Worm (Caenorhabditis elegans) whole organism, L1 larva: ENCODE results near the gene haf-8.
A peak's percentile ranks its signal among the peaks of the same experiment; 100 is the strongest.

ENCODE experiments used
- C04F5.9 ChIP-seq: sonication (generic microtip); optimal IDR thresholded peaks from 2 replicates; lab custom pipeline; 2016; ENCODE audit warnings: missing genetic modification characterization, missing compliant biosample characterization
- C16A3.4 ChIP-seq: fragments of 150-350 bp; optimal IDR thresholded peaks from 2 replicates; lab custom pipeline; 2014; ENCODE audit warnings: missing biosample characterization, missing genetic modification characterization
- C34B4.2 ChIP-seq: sonication (generic microtip); optimal IDR thresholded peaks from 2 replicates; lab custom pipeline; 2017; ENCODE audit warnings: mild to moderate bottlenecking, missing genetic modification characterization, missing compliant biosample characterization
- F16B12.6 ChIP-seq: fragments of 150-350 bp; optimal IDR thresholded peaks from 2 replicates; lab custom pipeline; 2014; ENCODE audit warnings: missing biosample characterization, missing genetic modification characterization
- Y116A8C.19 ChIP-seq: sonication (generic microtip); optimal IDR thresholded peaks from 2 replicates; lab custom pipeline; 2016; ENCODE audit warnings: missing compliant biosample characterization, missing genetic modification characterization, borderline replicate concordance
- aha-1 ChIP-seq: fragments of 150-350 bp; optimal IDR thresholded peaks from 2 replicates; lab custom pipeline; 2014; ENCODE audit warnings: missing biosample characterization, missing genetic modification characterization
- ama-1 ChIP-seq: fragments of 150-350 bp; optimal IDR thresholded peaks from 2 replicates; lab custom pipeline; 2014
- blmp-1 ChIP-seq: fragments of 150-350 bp; optimal IDR thresholded peaks from 2 replicates; lab custom pipeline; 2014; ENCODE audit warnings: missing biosample characterization, missing genetic modification characterization
- ceh-8 ChIP-seq: fragments of 200-800 bp; sonication (Bioruptor generic); optimal IDR thresholded peaks from 2 replicates; lab custom pipeline; 2018; ENCODE audit warnings: mild to moderate bottlenecking, missing genetic modification characterization, moderate library complexity, missing compliant biosample characterization
- ceh-90 ChIP-seq: sonication (generic microtip); optimal IDR thresholded peaks from 2 replicates; lab custom pipeline; 2016; ENCODE audit warnings: missing genetic modification characterization, missing compliant biosample characterization
- dpl-1 ChIP-seq, 3 experiments: fragments of 150-350 bp in 2 of 3; sonication (generic microtip) in 1 of 3; optimal IDR thresholded peaks; 2 replicates each; lab custom pipeline; 2014 to 2017; ENCODE audit warnings: missing biosample characterization in 3 of 3, missing genetic modification characterization in 3 of 3, missing genetic modification reagents in 3 of 3
- dsc-1 ChIP-seq: sonication (generic microtip); optimal IDR thresholded peaks from 2 replicates; lab custom pipeline; 2016; ENCODE audit warnings: mild to moderate bottlenecking, missing genetic modification characterization, missing compliant biosample characterization
- efl-1 ChIP-seq, 4 experiments: fragments of 150-350 bp; optimal IDR thresholded peaks in 3 of 4; peaks in 1 of 4; 1 replicate in 1 of 4; 2 replicates in 3 of 4; lab custom pipeline; 2014; ENCODE audit warnings: missing biosample characterization in 2 of 4, missing genetic modification characterization in 2 of 4, missing genetic modification reagents in 2 of 4
- egl-13 ChIP-seq: sonication (generic microtip); optimal IDR thresholded peaks from 2 replicates; lab custom pipeline; 2016; ENCODE audit warnings: missing genotype, missing genetic modification reagents, missing genetic modification characterization, missing compliant biosample characterization
- elt-3 ChIP-seq, 6 experiments: fragments of 150-350 bp in 1 of 6; sonication (generic microtip); optimal IDR thresholded peaks; 2 replicates each; lab custom pipeline; 2017 to 2018; ENCODE audit warnings: missing biosample characterization in 6 of 6, missing genetic modification characterization in 6 of 6, inconsistent platforms in 1 of 6
- ets-5 ChIP-seq: fragments of 200-800 bp; sonication (Bioruptor generic); IDR thresholded peaks from 2 replicates; pipeline ENCODE4 v1.3.6; 2022; ENCODE audit warnings: missing genetic modification characterization, missing compliant biosample characterization
- fkh-10 ChIP-seq: sonication (generic microtip); optimal IDR thresholded peaks from 2 replicates; lab custom pipeline; 2017; ENCODE audit warnings: missing biosample characterization, missing genetic modification reagents, missing genetic modification characterization
- fos-1 ChIP-seq: fragments of 150-350 bp; optimal IDR thresholded peaks from 2 replicates; lab custom pipeline; 2014; ENCODE audit warnings: missing biosample characterization, missing genetic modification characterization
- hlh-4 ChIP-seq: sonication (generic microtip); optimal IDR thresholded peaks from 2 replicates; lab custom pipeline; 2016; ENCODE audit warnings: mild to moderate bottlenecking, missing genetic modification characterization, missing compliant biosample characterization
- hpl-2 ChIP-seq: fragments of 150-350 bp; optimal IDR thresholded peaks from 2 replicates; lab custom pipeline; 2014; ENCODE audit warnings: missing biosample characterization, missing genetic modification reagents, missing genetic modification characterization
- irx-1 ChIP-seq: sonication (generic microtip); optimal IDR thresholded peaks from 2 replicates; lab custom pipeline; 2016; ENCODE audit warnings: missing genetic modification characterization, missing compliant biosample characterization
- isw-1 ChIP-seq: fragments of 200-800 bp; sonication (Bioruptor generic); IDR thresholded peaks from 2 replicates; pipeline ENCODE4 v1.3.6; 2022; ENCODE audit warnings: missing genetic modification characterization, missing compliant biosample characterization
- jun-1 ChIP-seq: fragments of 150-350 bp; optimal IDR thresholded peaks from 2 replicates; lab custom pipeline; 2014; ENCODE audit warnings: missing biosample characterization, missing genetic modification reagents, missing genetic modification characterization
- lin-13 ChIP-seq: fragments of 150-350 bp; optimal IDR thresholded peaks from 2 replicates; lab custom pipeline; 2014; ENCODE audit warnings: missing biosample characterization, missing genetic modification reagents, missing genetic modification characterization
- lin-14 ChIP-seq: fragments of 200-800 bp; sonication (Bioruptor generic); optimal IDR thresholded peaks from 2 replicates; lab custom pipeline; 2018; ENCODE audit warnings: mild to moderate bottlenecking, missing genetic modification characterization, moderate library complexity, missing compliant biosample characterization
- lin-15B ChIP-seq: fragments of 150-350 bp; sonication (generic microtip); optimal IDR thresholded peaks from 3 replicates; lab custom pipeline; 2014; ENCODE audit warnings: missing biosample characterization, missing genetic modification characterization
- lin-35 ChIP-seq, 2 experiments: fragments of 150-350 bp; optimal IDR thresholded peaks; 2 replicates each; lab custom pipeline; 2014; ENCODE audit warnings: missing biosample characterization in 2 of 2, missing genetic modification characterization in 2 of 2, missing genetic modification reagents in 2 of 2
- lir-3 ChIP-seq: sonication (generic microtip); optimal IDR thresholded peaks from 2 replicates; lab custom pipeline; 2016; ENCODE audit warnings: mild to moderate bottlenecking, missing genetic modification characterization, moderate library complexity, missing compliant biosample characterization; ENCODE audit not compliant: poor library complexity
- lsy-2 ChIP-seq, 2 experiments: fragments of 150-350 bp; optimal IDR thresholded peaks; 2 replicates each; lab custom pipeline; 2014; ENCODE audit warnings: missing biosample characterization in 2 of 2, missing genetic modification characterization in 2 of 2
- mep-1 ChIP-seq: fragments of 150-350 bp; optimal IDR thresholded peaks from 2 replicates; lab custom pipeline; 2014; ENCODE audit warnings: missing biosample characterization, missing genetic modification characterization
- nhr-11 ChIP-seq: fragments of 150-350 bp; optimal IDR thresholded peaks from 2 replicates; lab custom pipeline; 2014; ENCODE audit warnings: missing biosample characterization, missing genetic modification characterization
- nhr-12 ChIP-seq: sonication (generic microtip); optimal IDR thresholded peaks from 2 replicates; lab custom pipeline; 2017; ENCODE audit warnings: missing biosample characterization, missing genetic modification characterization
- nhr-19 ChIP-seq: fragments of 200-800 bp; sonication (Bioruptor generic); conservative IDR thresholded peaks from 2 replicates; pipeline ENCODE4 v1.3.6; 2022; ENCODE audit warnings: missing genetic modification characterization, missing compliant biosample characterization
- nhr-20 ChIP-seq: sonication (generic microtip); optimal IDR thresholded peaks from 2 replicates; lab custom pipeline; 2016; ENCODE audit warnings: mild to moderate bottlenecking, missing genetic modification characterization, missing compliant biosample characterization
- nhr-237 ChIP-seq: fragments of 150-350 bp; optimal IDR thresholded peaks from 2 replicates; lab custom pipeline; 2014; ENCODE audit warnings: missing biosample characterization, missing genetic modification characterization
- nhr-47 ChIP-seq: sonication (generic microtip); optimal IDR thresholded peaks from 2 replicates; lab custom pipeline; 2016; ENCODE audit warnings: mild to moderate bottlenecking, missing genetic modification characterization, moderate library complexity, missing compliant biosample characterization
- nhr-71 ChIP-seq: sonication (generic microtip); optimal IDR thresholded peaks from 2 replicates; lab custom pipeline; 2016; ENCODE audit warnings: mild to moderate bottlenecking, missing genetic modification characterization, moderate library complexity, missing compliant biosample characterization
- nhr-90 ChIP-seq: sonication (generic microtip); optimal IDR thresholded peaks from 2 replicates; lab custom pipeline; 2016; ENCODE audit warnings: mild to moderate bottlenecking, missing genetic modification characterization, missing compliant biosample characterization; ENCODE audit not compliant: poor library complexity
- pax-3 ChIP-seq: fragments of 200-800 bp; sonication (Bioruptor generic); optimal IDR thresholded peaks from 2 replicates; lab custom pipeline; 2018; ENCODE audit warnings: mild to moderate bottlenecking, missing genetic modification characterization, moderate library complexity, missing compliant biosample characterization
- skn-1 ChIP-seq: fragments of 150-350 bp; optimal IDR thresholded peaks from 2 replicates; lab custom pipeline; 2014; ENCODE audit warnings: missing biosample characterization, missing genetic modification characterization
- snu-23 ChIP-seq: sonication (generic microtip); optimal IDR thresholded peaks from 2 replicates; lab custom pipeline; 2016; ENCODE audit warnings: missing genetic modification characterization, missing compliant biosample characterization
- swsn-7 ChIP-seq: sonication (generic microtip); optimal IDR thresholded peaks from 2 replicates; lab custom pipeline; 2016; ENCODE audit warnings: missing genetic modification characterization, missing compliant biosample characterization
- tbx-2 ChIP-seq: sonication (generic microtip); optimal IDR thresholded peaks from 2 replicates; lab custom pipeline; 2016; ENCODE audit warnings: missing genetic modification characterization, missing compliant biosample characterization
- tlp-1 ChIP-seq: fragments of 150-350 bp; optimal IDR thresholded peaks from 2 replicates; lab custom pipeline; 2014; ENCODE audit warnings: missing biosample characterization, missing genetic modification characterization
- unc-130 ChIP-seq: fragments of 150-350 bp; optimal IDR thresholded peaks from 2 replicates; lab custom pipeline; 2017; ENCODE audit warnings: missing biosample characterization, missing genetic modification characterization, inconsistent platforms
- unc-62 ChIP-seq: fragments of 150-350 bp; optimal IDR thresholded peaks from 2 replicates; lab custom pipeline; 2014; ENCODE audit warnings: missing biosample characterization, missing genetic modification reagents, missing genetic modification characterization
- unc-86 ChIP-seq: sonication (generic microtip); optimal IDR thresholded peaks from 2 replicates; lab custom pipeline; 2016; ENCODE audit warnings: missing genetic modification characterization, missing compliant biosample characterization
- vab-15 ChIP-seq: sonication (generic microtip); optimal IDR thresholded peaks from 2 replicates; lab custom pipeline; 2017; ENCODE audit warnings: missing genotype, mild to moderate bottlenecking, missing genetic modification characterization, missing compliant biosample characterization
- xbp-1 ChIP-seq: sonication (generic microtip); optimal IDR thresholded peaks from 2 replicates; lab custom pipeline; 2016; ENCODE audit warnings: missing genetic modification characterization, missing compliant biosample characterization
- zip-4 ChIP-seq: fragments of 200-800 bp; sonication (Bioruptor generic); optimal IDR thresholded peaks from 2 replicates; lab custom pipeline; 2018; ENCODE audit warnings: mild to moderate bottlenecking, missing genetic modification characterization, moderate library complexity, missing compliant biosample characterization

Gene haf-8

DNA sequence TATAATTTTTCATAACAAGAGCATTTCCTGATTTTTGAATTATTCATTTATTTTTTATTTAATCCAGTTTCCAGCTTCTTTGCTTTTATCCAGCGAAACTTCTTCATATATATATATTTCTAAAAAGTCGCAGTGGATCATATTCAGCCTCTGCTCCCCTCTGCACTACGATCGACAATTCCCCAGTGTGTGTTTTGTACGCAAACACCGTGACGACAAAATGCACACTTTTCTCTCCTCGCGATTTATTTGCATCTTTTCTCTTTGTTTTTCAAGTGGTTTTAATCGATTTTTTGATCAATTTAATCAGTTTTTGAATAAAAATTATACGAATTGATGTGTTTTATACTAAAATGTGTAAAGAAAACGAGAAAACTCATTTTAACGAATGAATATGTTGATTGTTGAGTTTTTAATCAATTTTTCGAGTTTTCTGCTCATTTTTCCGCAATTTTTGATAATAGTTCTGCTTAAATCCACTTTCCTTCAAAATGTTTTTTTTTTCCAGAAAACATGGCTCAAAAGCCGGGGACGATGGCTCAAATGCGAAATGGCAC lies 43.1 kb downstream of the haf-8 start, which contains the start of gene Y57G11C.33:
TSS of gene Y57G11C.33 (plus strand) at position 507 of the 557 bp plus-strand sequence.
- TF ChIP-seq hlh-4 (tag; lab: Kevin White, UChicago) (no peak), lin-14 (GFP tag; lab: Kevin White, UChicago) (no peak), nhr-237 (tag; lab: Kevin White, UChicago) (no peak), skn-1 (tag; lab: Kevin White, UChicago) (no peak), C34B4.2 (no peak), mep-1 (tag; lab: Kevin White, UChicago) (peak; percentile 61), nhr-90 (tag; lab: Kevin White, UChicago) (peak; percentile 28), nhr-12 (no peak), nhr-20 (tag; lab: Kevin White, UChicago) (peak; percentile 28), ets-5 (GFP tag; lab: Robert Waterston, UW) (no peak), elt-3 (tag; optimal IDR thresholded peaks at IDR 0.05; lab: Kevin White, UChicago) (no peak), aha-1 (tag; lab: Kevin White, UChicago) (no peak), xbp-1 (tag; lab: Kevin White, UChicago) (peak; percentile 17), Y116A8C.19 (tag; lab: Kevin White, UChicago) (no peak), nhr-47 (peak; percentile 42), fkh-10 (no peak), ama-1 (lab: Kevin White, UChicago) (no peak), nhr-19 (no peak), lir-3 (tag; lab: Kevin White, UChicago) (no peak), lin-35 (GFP tag; optimal IDR thresholded peaks at IDR 0.05; lab: Kevin White, UChicago) (peak in 1 of 2 experiments; percentile 41), F16B12.6 (tag; lab: Kevin White, UChicago) (peak; percentile 91), unc-62 (GFP tag; lab: Kevin White, UChicago) (no peak), zip-4 (GFP tag; lab: Kevin White, UChicago) (no peak), unc-86 (tag; lab: Kevin White, UChicago) (peak; percentile 4), fos-1 (tag; lab: Kevin White, UChicago) (no peak), egl-13 (tag; lab: Kevin White, UChicago) (no peak), hpl-2 (GFP tag; lab: Kevin White, UChicago) (no peak), irx-1 (tag; lab: Kevin White, UChicago) (peak; percentile 14), blmp-1 (peak; percentile 36), vab-15 (tag; lab: Kevin White, UChicago) (no peak), dsc-1 (peak; percentile 21), nhr-71 (tag; lab: Kevin White, UChicago) (peak; percentile 52), dpl-1 (GFP tag; optimal IDR thresholded peaks at IDR 0.05; lab: Kevin White, UChicago) (peak in 2 of 3 experiments; percentile 18 to 47), jun-1 (tag; lab: Kevin White, UChicago) (no peak), ceh-90 (tag; lab: Kevin White, UChicago) (no peak), efl-1 (optimal IDR thresholded peaks at IDR 0.05; lab: Kevin White, UChicago) (peak; percentile 12 to 49), efl-1 (GFP tag; optimal IDR thresholded peaks at IDR 0.05 in 1 of 2; lab: Kevin White, UChicago) (peak in 1 of 2 experiments; percentile 42), lsy-2 (tag; optimal IDR thresholded peaks at IDR 0.05; lab: Kevin White, UChicago) (peak; percentile 75 to 96), unc-130 (tag; lab: Kevin White, UChicago) (peak; percentile 61), lin-13 (GFP tag; lab: Kevin White, UChicago) (no peak), ceh-8 (GFP tag; lab: Kevin White, UChicago) (no peak), snu-23 (GFP tag; lab: Kevin White, UChicago) (peak; percentile 63), isw-1 (GFP tag; lab: Robert Waterston, UW) (no peak), C04F5.9 (tag; lab: Kevin White, UChicago) (no peak), lin-15B (tag; lab: Kevin White, UChicago) (no peak), C16A3.4 (tag; lab: Kevin White, UChicago) (peak; percentile 3), tlp-1 (tag; lab: Kevin White, UChicago) (no peak), pax-3 (tag; lab: Kevin White, UChicago) (no peak), swsn-7 (tag; lab: Kevin White, UChicago) (peak; percentile 49), tbx-2 (tag; lab: Kevin White, UChicago) (peak; percentile 29), nhr-11 (no peak)
